Worm (Caenorhabditis elegans) whole organism, L4 larva: Measurements from ENCODE around the gene npl-4.2.
A peak's percentile ranks its signal among the peaks of the same experiment; 100 is the strongest.
"Not testable (repeated sequence)": the region's sequence is repeated elsewhere in the genome, so short reads cannot be mapped to it uniquely, and the experiment has no call there.

Source experiments
- D1046.2 ChIP-seq: fragments of 200-800 bp; sonication (Bioruptor generic); IDR thresholded peaks from 2 replicates; pipeline ENCODE4 v1.3.6; 2022; ENCODE audit warnings: missing genetic modification characterization, missing compliant biosample characterization
- F10B5.3 ChIP-seq: sonication (generic microtip); optimal IDR thresholded peaks from 2 replicates; lab custom pipeline; 2016; ENCODE audit warnings: mild to moderate bottlenecking, missing genetic modification characterization, missing compliant biosample characterization
- F37D6.2 ChIP-seq: sonication (generic microtip); optimal IDR thresholded peaks from 2 replicates; lab custom pipeline; 2016; ENCODE audit warnings: mild to moderate bottlenecking, missing genetic modification characterization, missing compliant biosample characterization
- R02D3.7 ChIP-seq: fragments of 150-350 bp; sonication (generic microtip); optimal IDR thresholded peaks from 3 replicates; lab custom pipeline; 2014; ENCODE audit warnings: missing biosample characterization, missing genetic modification characterization
- T20F7.1 ChIP-seq: fragments of 200-800 bp; sonication (Bioruptor generic); optimal IDR thresholded peaks from 2 replicates; lab custom pipeline; 2018; ENCODE audit warnings: mild to moderate bottlenecking, missing genetic modification characterization, missing compliant biosample characterization
- T26A8.4 ChIP-seq: fragments of 200-800 bp; sonication (Bioruptor generic); IDR thresholded peaks from 2 replicates; pipeline ENCODE4 v1.3.6; 2022; ENCODE audit warnings: missing genetic modification characterization, missing compliant biosample characterization
- Y105C5A.15 ChIP-seq: fragments of 200-800 bp; sonication (Bioruptor generic); IDR thresholded peaks from 2 replicates; pipeline ENCODE4 v1.3.6; 2022; ENCODE audit warnings: missing genetic modification characterization, missing compliant biosample characterization
- Y48G9A.11 ChIP-seq: fragments of 200-800 bp; sonication (Bioruptor generic); IDR thresholded peaks from 2 replicates; pipeline ENCODE4 v1.3.6; 2022; ENCODE audit warnings: missing genetic modification reagents, missing genetic modification characterization, missing compliant biosample characterization
- Y75B8A.6 ChIP-seq: fragments of 200-800 bp; sonication (Bioruptor generic); IDR thresholded peaks from 2 replicates; pipeline ENCODE4 v1.3.6; 2022; ENCODE audit warnings: missing genetic modification reagents, missing genetic modification characterization, missing compliant biosample characterization
- aha-1 ChIP-seq: fragments of 150-350 bp; peaks from one replicate; lab custom pipeline; 2014; ENCODE audit warnings: missing biosample characterization, missing genetic modification characterization
- cey-2 ChIP-seq: sonication (generic microtip); optimal IDR thresholded peaks from 3 replicates; lab custom pipeline; 2017; ENCODE audit warnings: missing genetic modification characterization, mild to moderate bottlenecking, missing compliant biosample characterization, antibody characterized with exemption, borderline replicate concordance; ENCODE audit not compliant: insufficient read depth
- ctbp-1 ChIP-seq: fragments of 200-800 bp; sonication (Bioruptor generic); IDR thresholded peaks from 2 replicates; pipeline ENCODE4 v1.3.6; 2022; ENCODE audit warnings: missing genetic modification reagents, missing genetic modification characterization, missing compliant biosample characterization
- daf-16 ChIP-seq, 3 experiments: sonication (generic microtip); optimal IDR thresholded peaks; 2 replicates each; lab custom pipeline; 2016 to 2017; ENCODE audit warnings: missing genetic modification characterization in 3 of 3, missing genetic modification reagents in 3 of 3, mild to moderate bottlenecking in 2 of 3, missing compliant biosample characterization in 2 of 3, missing biosample characterization in 1 of 3, moderate library complexity in 1 of 3
- dmd-6 ChIP-seq: fragments of 200-800 bp; sonication (Bioruptor generic); IDR thresholded peaks from 2 replicates; pipeline ENCODE4 v1.3.6; 2022; ENCODE audit warnings: missing genetic modification reagents, missing genetic modification characterization, missing compliant biosample characterization
- dmd-8 ChIP-seq: fragments of 200-800 bp; sonication (Bioruptor generic); IDR thresholded peaks from 2 replicates; pipeline ENCODE4 v1.3.6; 2022; ENCODE audit warnings: missing genetic modification characterization, missing compliant biosample characterization
- dmd-9 ChIP-seq: fragments of 200-800 bp; sonication (Bioruptor generic); IDR thresholded peaks from 2 replicates; pipeline ENCODE4 v1.3.6; 2022; ENCODE audit warnings: missing genetic modification reagents, missing genetic modification characterization, missing compliant biosample characterization
- duxl-1 ChIP-seq: sonication (generic microtip); optimal IDR thresholded peaks from 2 replicates; lab custom pipeline; 2016; ENCODE audit warnings: mild to moderate bottlenecking, missing genetic modification characterization, moderate library complexity, missing compliant biosample characterization; ENCODE audit not compliant: poor library complexity
- dve-1 ChIP-seq: sonication (generic microtip); optimal IDR thresholded peaks from 2 replicates; lab custom pipeline; 2017; ENCODE audit warnings: antibody characterized with exemption, mild to moderate bottlenecking, missing genetic modification characterization, missing compliant biosample characterization; ENCODE audit not compliant: insufficient read depth
- egl-43 ChIP-seq: fragments of 200-800 bp; sonication (Bioruptor generic); IDR thresholded peaks from 2 replicates; pipeline ENCODE4 v1.3.6; 2022; ENCODE audit warnings: missing genetic modification reagents, missing genetic modification characterization, missing compliant biosample characterization
- jun-1 ChIP-seq: fragments of 150-350 bp; optimal IDR thresholded peaks from 2 replicates; lab custom pipeline; 2014; ENCODE audit warnings: missing biosample characterization, missing genetic modification reagents, missing genetic modification characterization
- lim-7 ChIP-seq: fragments of 200-800 bp; sonication (Bioruptor generic); IDR thresholded peaks from 2 replicates; pipeline ENCODE4 v1.3.6; 2022; ENCODE audit warnings: missing genetic modification characterization, missing compliant biosample characterization
- lin-15B ChIP-seq: fragments of 150-350 bp; sonication (generic microtip); optimal IDR thresholded peaks from 3 replicates; lab custom pipeline; 2014; ENCODE audit warnings: missing biosample characterization, missing genetic modification characterization
- lin-38 ChIP-seq: fragments of 200-800 bp; sonication (Bioruptor generic); IDR thresholded peaks from 2 replicates; pipeline ENCODE4 v1.3.6; 2022; ENCODE audit warnings: missing genetic modification reagents, missing genetic modification characterization, missing compliant biosample characterization
- lin-39 ChIP-seq: fragments of 150-350 bp; optimal IDR thresholded peaks from 2 replicates; lab custom pipeline; 2014; ENCODE audit warnings: missing biosample characterization, missing genetic modification reagents, missing genetic modification characterization
- lsy-2 ChIP-seq, 2 experiments: fragments of 150-350 bp in 1 of 2; sonication (generic microtip) in 1 of 2; optimal IDR thresholded peaks; 2 replicates each; lab custom pipeline; 2014 to 2017; ENCODE audit warnings: missing biosample characterization in 2 of 2, missing genetic modification characterization in 2 of 2
- madf-9 ChIP-seq: fragments of 200-800 bp; sonication (Bioruptor generic); conservative IDR thresholded peaks from 2 replicates; pipeline ENCODE4 v1.3.6; 2022; ENCODE audit warnings: missing genetic modification reagents, missing genetic modification characterization, missing compliant biosample characterization
- mdt-29 ChIP-seq: fragments of 200-800 bp; sonication (Bioruptor generic); IDR thresholded peaks from 2 replicates; pipeline ENCODE4 v1.3.6; 2022; ENCODE audit warnings: missing genetic modification reagents, missing genetic modification characterization, missing compliant biosample characterization
- mep-1 ChIP-seq: fragments of 150-350 bp; sonication (generic microtip); optimal IDR thresholded peaks from 3 replicates; lab custom pipeline; 2014; ENCODE audit warnings: missing biosample characterization, missing genetic modification characterization
- mxl-3 ChIP-seq: fragments of 200-800 bp; sonication (Bioruptor generic); optimal IDR thresholded peaks from 2 replicates; lab custom pipeline; 2018; ENCODE audit warnings: mild to moderate bottlenecking, missing genetic modification characterization, missing compliant biosample characterization
- nhr-10 ChIP-seq: fragments of 150-350 bp; optimal IDR thresholded peaks from 2 replicates; lab custom pipeline; 2014; ENCODE audit warnings: missing biosample characterization, missing genetic modification characterization
- nhr-102 ChIP-seq: sonication (generic microtip); optimal IDR thresholded peaks from 2 replicates; lab custom pipeline; 2016; ENCODE audit warnings: mild to moderate bottlenecking, missing genetic modification characterization, moderate library complexity, missing compliant biosample characterization
- nhr-111 ChIP-seq: fragments of 200-800 bp; sonication (Bioruptor generic); optimal IDR thresholded peaks from 2 replicates; lab custom pipeline; 2018; ENCODE audit warnings: mild to moderate bottlenecking, missing genetic modification characterization, missing compliant biosample characterization
- nhr-6 ChIP-seq: fragments of 150-350 bp; optimal IDR thresholded peaks from 2 replicates; lab custom pipeline; 2014; ENCODE audit warnings: missing biosample characterization, missing genetic modification characterization
- nhr-76 ChIP-seq: fragments of 150-350 bp; optimal IDR thresholded peaks from 2 replicates; lab custom pipeline; 2014; ENCODE audit warnings: missing biosample characterization, missing genetic modification characterization
- rbr-2 ChIP-seq: sonication (generic microtip); optimal IDR thresholded peaks from 2 replicates; lab custom pipeline; 2016; ENCODE audit warnings: missing genotype, missing genetic modification characterization, missing compliant biosample characterization
- sdz-12 ChIP-seq: fragments of 200-800 bp; sonication (Bioruptor generic); optimal IDR thresholded peaks from 2 replicates; lab custom pipeline; 2018; ENCODE audit warnings: mild to moderate bottlenecking, missing genetic modification characterization, missing compliant biosample characterization
- spr-1 ChIP-seq: sonication (generic microtip); optimal IDR thresholded peaks from 2 replicates; lab custom pipeline; 2016; ENCODE audit warnings: mild to moderate bottlenecking, missing genetic modification characterization, missing compliant biosample characterization
- tag-97 ChIP-seq: fragments of 200-800 bp; sonication (Bioruptor generic); IDR thresholded peaks from 2 replicates; pipeline ENCODE4 v1.3.6; 2022; ENCODE audit warnings: missing genetic modification characterization, missing compliant biosample characterization
- tra-1 ChIP-seq: fragments of 200-800 bp; sonication (Bioruptor generic); IDR thresholded peaks from 2 replicates; pipeline ENCODE4 v1.3.6; 2022; ENCODE audit warnings: missing genetic modification reagents, missing genetic modification characterization, missing compliant biosample characterization
- unc-39 ChIP-seq: sonication (generic microtip); optimal IDR thresholded peaks from 2 replicates; lab custom pipeline; 2017; ENCODE audit warnings: missing biosample characterization, missing genetic modification characterization
- zag-1 ChIP-seq: fragments of 150-350 bp; optimal IDR thresholded peaks from 2 replicates; lab custom pipeline; 2014; ENCODE audit warnings: missing biosample characterization, missing genetic modification characterization
- zfp-2 ChIP-seq: sonication (generic microtip); optimal IDR thresholded peaks from 2 replicates; lab custom pipeline; 2016; ENCODE audit warnings: mild to moderate bottlenecking, missing genetic modification characterization, missing compliant biosample characterization
- zfp-3 ChIP-seq: fragments of 200-800 bp; sonication (Bioruptor generic); conservative IDR thresholded peaks from 2 replicates; pipeline ENCODE4 v1.3.6; 2022; ENCODE audit warnings: missing genetic modification reagents, missing genetic modification characterization, missing compliant biosample characterization
- zip-11 ChIP-seq: fragments of 200-800 bp; sonication (Bioruptor generic); IDR thresholded peaks from 2 replicates; pipeline ENCODE4 v1.3.6; 2022; ENCODE audit warnings: missing genetic modification characterization, missing compliant biosample characterization
- zip-2 ChIP-seq: fragments of 150-350 bp; optimal IDR thresholded peaks from 2 replicates; lab custom pipeline; 2014; ENCODE audit warnings: missing biosample characterization, missing genetic modification characterization
- ztf-11 ChIP-seq: fragments of 150-350 bp; optimal IDR thresholded peaks from 2 replicates; lab custom pipeline; 2014; ENCODE audit warnings: missing biosample characterization, missing genetic modification characterization

Gene npl-4.2

ce11 chrII:5622383-5622939 is at the start of gene npl-4.2, which contains the start of gene eif-3.L:
TSS of gene npl-4.2 (plus strand) at chrII:5622889.
TSS of gene eif-3.L (minus strand) at chrII:5622483.
- TF ChIP-seq cey-2 (tag; lab: Kevin White, UChicago); D1046.2 (GFP tag; lab: Robert Waterston, UW); nhr-10 (tag; lab: Kevin White, UChicago): not testable (repeated sequence)

- TF ChIP-seq zfp-3 (GFP tag; lab: Robert Waterston, UW), result peak; percentile 83; the same call in 1 of the 2 replicates
- TF ChIP-seq mxl-3 (GFP tag; lab: Kevin White, UChicago), result no peak
- TF ChIP-seq R02D3.7, result no peak
- TF ChIP-seq aha-1 (tag; lab: Kevin White, UChicago), result peak; percentile 56
- 0 out of 2 replicates have a peak, but pooled peaks have one; percentile 7 for TF ChIP-seq mdt-29 (GFP tag; lab: Robert Waterston, UW)
- peak in 1 of 2 experiments; percentile 30 for TF ChIP-seq lsy-2 (tag; optimal IDR thresholded peaks at IDR 0.05; lab: Kevin White, UChicago)
- peak; percentile 28 for TF ChIP-seq lin-38 (GFP tag; lab: Robert Waterston, UW)
- TF ChIP-seq dve-1 (tag; lab: Kevin White, UChicago), result peak; percentile 17
- peak; percentile 2 for TF ChIP-seq T20F7.1
- TF ChIP-seq F37D6.2 (tag; lab: Kevin White, UChicago), result no peak
- 0 out of 2 replicates have a peak, but pooled peaks have one; percentile 32 for TF ChIP-seq Y105C5A.15 (GFP tag; lab: Robert Waterston, UW)
- peak; percentile 60; the same call in 1 of the 2 replicates for TF ChIP-seq T26A8.4 (GFP tag; lab: Robert Waterston, UW)
- TF ChIP-seq zfp-2, result no peak
- 0 out of 2 replicates have a peak, but pooled peaks have one; percentile 15 for TF ChIP-seq ctbp-1 (GFP tag; lab: Robert Waterston, UW)
- TF ChIP-seq zip-2 (tag; lab: Kevin White, UChicago), result peak; percentile 3
- no peak for TF ChIP-seq lim-7 (GFP tag; lab: Robert Waterston, UW)
- TF ChIP-seq Y75B8A.6 (GFP tag; lab: Robert Waterston, UW), result 0 out of 2 replicates have a peak, but pooled peaks have one; percentile 24
- peak; percentile 38 for TF ChIP-seq dmd-6 (GFP tag; lab: Robert Waterston, UW)
- TF ChIP-seq daf-16 (GFP tag; optimal IDR thresholded peaks at IDR 0.05; lab: Kevin White, UChicago), result peak in 1 of 2 experiments; percentile 24
- no peak for TF ChIP-seq daf-16 (tag; optimal IDR thresholded peaks at IDR 0.05; lab: Kevin White, UChicago)
- TF ChIP-seq spr-1 (tag; lab: Kevin White, UChicago), result no peak
- TF ChIP-seq mep-1, result peak; percentile 42
- peak; percentile 64 for TF ChIP-seq nhr-102 (tag; lab: Kevin White, UChicago)
- TF ChIP-seq unc-39 (tag; lab: Kevin White, UChicago), result no peak
- TF ChIP-seq tra-1, result peak; percentile 21; the same call in 1 of the 2 replicates
- no peak for TF ChIP-seq nhr-6 (tag; lab: Kevin White, UChicago)
These were observed 47.8 kb upstream of the npl-4.2 start for ce11 chrII:5574925-5575324.

- TF ChIP-seq duxl-1 (tag; lab: Kevin White, UChicago), result peak; percentile 41
- no peak for TF ChIP-seq nhr-111
- no peak for TF ChIP-seq lin-39 (tag; lab: Kevin White, UChicago)
- TF ChIP-seq mxl-3 (GFP tag; lab: Kevin White, UChicago), result peak; percentile 32
- no peak for TF ChIP-seq F10B5.3
- peak; percentile 55; the same call in 1 of the 2 replicates for TF ChIP-seq madf-9 (GFP tag; lab: Robert Waterston, UW)
- no peak for TF ChIP-seq zag-1 (tag; lab: Kevin White, UChicago)
- no peak for TF ChIP-seq tag-97 (GFP tag; lab: Robert Waterston, UW)
- TF ChIP-seq rbr-2 (tag; lab: Kevin White, UChicago), result peak; percentile 60
- no peak for TF ChIP-seq nhr-76 (tag; lab: Kevin White, UChicago)
- TF ChIP-seq cey-2 (tag; lab: Kevin White, UChicago), result no peak
- TF ChIP-seq lin-38 (GFP tag; lab: Robert Waterston, UW), result no peak; the same call in 1 of the 2 replicates
- TF ChIP-seq Y48G9A.11 (GFP tag; lab: Robert Waterston, UW), result no peak
- TF ChIP-seq dmd-9 (GFP tag; lab: Robert Waterston, UW), result peak; percentile 56
- 0 out of 2 replicates have a peak, but pooled peaks have one; percentile 71 for TF ChIP-seq dmd-8 (GFP tag; lab: Robert Waterston, UW)
- TF ChIP-seq zip-11, result no peak
- TF ChIP-seq lin-15B (tag; lab: Kevin White, UChicago), result no peak
- no peak for TF ChIP-seq ztf-11 (tag; lab: Kevin White, UChicago)
- TF ChIP-seq tra-1, result peak; percentile 54; the same call in 1 of the 2 replicates
- TF ChIP-seq lsy-2 (tag; optimal IDR thresholded peaks at IDR 0.05; lab: Kevin White, UChicago), result no peak
- TF ChIP-seq sdz-12 (GFP tag; lab: Kevin White, UChicago), result no peak
- peak; percentile 25 for TF ChIP-seq T20F7.1
- no peak for TF ChIP-seq jun-1
- peak; percentile 90 for TF ChIP-seq egl-43 (GFP tag; lab: Robert Waterston, UW)
These were observed 45.6 kb upstream of the npl-4.2 start for ce11 chrII:5577060-5577459.
